Fruit fly (Drosophila melanogaster): Measurements from ENCODE around the gene CG32945.

Gene CG32945

dm6 chr3R:4578544-4578943 is at the start of gene CG32945:
Gene CG32945, minus strand, starts transcription at chr3R:4578644.
- TF ChIP-seq tj (GFP tag; optimal IDR thresholded peaks at IDR 0.05): no peak
- TF ChIP-seq Hr96 (GFP tag; optimal IDR thresholded peaks at IDR 0.05): no peak
- no peak for TF ChIP-seq CG12768 (GFP tag; optimal IDR thresholded peaks at IDR 0.05)
- peak; percentile 41 for TF ChIP-seq kay (GFP tag; ENCODE audit: borderline replicate concordance)
- TF ChIP-seq toe (GFP tag; optimal IDR thresholded peaks at IDR 0.05): no peak
- TF ChIP-seq Mnt (GFP tag; optimal IDR thresholded peaks at IDR 0.05): no peak
- TF ChIP-seq CG14711 (tag; optimal IDR thresholded peaks at IDR 0.05): no peak

- TF ChIP-seq cnc (optimal IDR thresholded peaks at IDR 0.05) (no peak), CG7101 (tag; optimal IDR thresholded peaks at IDR 0.05) (no peak), bab1 (GFP tag; optimal IDR thresholded peaks at IDR 0.05) (no peak), CG14711 (tag; optimal IDR thresholded peaks at IDR 0.05) (no peak), CG33017 (tag; optimal IDR thresholded peaks at IDR 0.05) (no peak), toe (GFP tag; optimal IDR thresholded peaks at IDR 0.05) (no peak), Hr96 (GFP tag; optimal IDR thresholded peaks at IDR 0.05) (no peak), ovo (GFP tag; optimal IDR thresholded peaks at IDR 0.05) (no peak), CG7045 (GFP tag; optimal IDR thresholded peaks at IDR 0.05) (no peak), CG5204 (GFP tag; optimal IDR thresholded peaks at IDR 0.05) (no peak), tj (GFP tag; optimal IDR thresholded peaks at IDR 0.05) (no peak)
Measured at dm6 chr3R:4616130-4616529, 37.7 kb upstream of the CG32945 start.

dm6 chr3R:4612570-4612969 is 34.1 kb upstream of the CG32945 start, which contains the start of gene 5-HT2A:
Gene 5-HT2A, plus strand, starts transcription at chr3R:4612870.
- TF ChIP-seq CG12768 (GFP tag; optimal IDR thresholded peaks at IDR 0.05) (no peak), CG33017 (tag; optimal IDR thresholded peaks at IDR 0.05) (no peak), Mnt (GFP tag; optimal IDR thresholded peaks at IDR 0.05) (no peak), CG11617 (GFP tag; optimal IDR thresholded peaks at IDR 0.05) (no peak), CG1620 (GFP tag; optimal IDR thresholded peaks at IDR 0.05) (no peak), pad (GFP tag; optimal IDR thresholded peaks at IDR 0.05) (no peak), bab1 (GFP tag; optimal IDR thresholded peaks at IDR 0.05) (no peak), CG5204 (GFP tag; optimal IDR thresholded peaks at IDR 0.05) (no peak), Hr96 (GFP tag; optimal IDR thresholded peaks at IDR 0.05) (no peak), tj (GFP tag; optimal IDR thresholded peaks at IDR 0.05) (no peak), Clk (GFP tag; optimal IDR thresholded peaks at IDR 0.05) (no peak), kay (GFP tag; ENCODE audit: borderline replicate concordance) (no peak), CG7101 (tag; optimal IDR thresholded peaks at IDR 0.05) (no peak), Crg-1 (GFP tag; optimal IDR thresholded peaks at IDR 0.05) (no peak), ovo (GFP tag; optimal IDR thresholded peaks at IDR 0.05) (no peak), toe (GFP tag; optimal IDR thresholded peaks at IDR 0.05) (no peak), cnc (optimal IDR thresholded peaks at IDR 0.05) (no peak), CG7045 (GFP tag; optimal IDR thresholded peaks at IDR 0.05) (no peak)

- TF ChIP-seq CG1620 (GFP tag; optimal IDR thresholded peaks at IDR 0.05) (no peak), CG7045 (GFP tag; optimal IDR thresholded peaks at IDR 0.05) (no peak), CG5204 (GFP tag; optimal IDR thresholded peaks at IDR 0.05) (no peak), CG14711 (tag; optimal IDR thresholded peaks at IDR 0.05) (no peak), CG33017 (tag; optimal IDR thresholded peaks at IDR 0.05) (no peak), bab1 (GFP tag; optimal IDR thresholded peaks at IDR 0.05) (no peak)
Measured at dm6 chr3R:4601887-4602531, 23.6 kb upstream of the CG32945 start.

dm6 chr3R:4599624-4600023 is 21.2 kb upstream of the CG32945 start:
- TF ChIP-seq pad (GFP tag; optimal IDR thresholded peaks at IDR 0.05) (no peak), Crg-1 (GFP tag; optimal IDR thresholded peaks at IDR 0.05) (no peak), CG12768 (GFP tag; optimal IDR thresholded peaks at IDR 0.05) (no peak), Clk (GFP tag; optimal IDR thresholded peaks at IDR 0.05) (no peak)

dm6 chr3R:4557862-4558261 is 20.6 kb downstream of the CG32945 start, which contains the start of gene CG34357:
Gene CG34357, minus strand, starts transcription at chr3R:4558067.
- TF ChIP-seq CG1620 (GFP tag; optimal IDR thresholded peaks at IDR 0.05) (no peak), CG12768 (GFP tag; optimal IDR thresholded peaks at IDR 0.05) (no peak), tj (GFP tag; optimal IDR thresholded peaks at IDR 0.05) (no peak), toe (GFP tag; optimal IDR thresholded peaks at IDR 0.05) (no peak), kay (GFP tag; ENCODE audit: borderline replicate concordance) (no peak), Crg-1 (GFP tag; optimal IDR thresholded peaks at IDR 0.05) (no peak), CG7101 (tag; optimal IDR thresholded peaks at IDR 0.05) (no peak), Mnt (GFP tag; optimal IDR thresholded peaks at IDR 0.05) (no peak), bab1 (GFP tag; optimal IDR thresholded peaks at IDR 0.05) (no peak), CG14711 (tag; optimal IDR thresholded peaks at IDR 0.05) (no peak), pad (GFP tag; optimal IDR thresholded peaks at IDR 0.05) (no peak), CG7045 (GFP tag; optimal IDR thresholded peaks at IDR 0.05) (no peak)

dm6 chr3R:4553534-4553933 is 24.9 kb downstream of the CG32945 start:
- TF ChIP-seq pad (GFP tag; optimal IDR thresholded peaks at IDR 0.05): no peak
- TF ChIP-seq toe (GFP tag; optimal IDR thresholded peaks at IDR 0.05): no peak
- no peak for TF ChIP-seq tj (GFP tag; optimal IDR thresholded peaks at IDR 0.05)
- TF ChIP-seq bab1 (GFP tag; optimal IDR thresholded peaks at IDR 0.05): no peak
- no peak for TF ChIP-seq CG1620 (GFP tag; optimal IDR thresholded peaks at IDR 0.05)
- no peak for TF ChIP-seq Hr96 (GFP tag; optimal IDR thresholded peaks at IDR 0.05)
- no peak for TF ChIP-seq kay (GFP tag; ENCODE audit: borderline replicate concordance)
- TF ChIP-seq CG33017 (tag; optimal IDR thresholded peaks at IDR 0.05): no peak
